Fruit fly (Drosophila melanogaster) whole organism, prepupa: ENCODE results near the gene CG46281.

Experiments
- Blimp-1 ChIP-seq: fragments of 200-800 bp; sonication (Bioruptor generic); optimal IDR thresholded peaks from 3 replicates; lab custom pipeline; 2017; ENCODE audit warnings: missing biosample characterization, missing genetic modification characterization, mild to moderate bottlenecking, moderate library complexity, missing genetic modification reagents
- CG10631 ChIP-seq: fragments of 200-800 bp; sonication (Bioruptor generic); optimal IDR thresholded peaks from 2 replicates; lab custom pipeline; 2016; ENCODE audit warnings: missing biosample characterization, missing genetic modification characterization
- CG11294 ChIP-seq: fragments of 200-800 bp; sonication (Bioruptor generic); IDR thresholded peaks from 2 replicates; pipeline ENCODE4 v1.3.6; 2022; ENCODE audit warnings: missing biosample characterization, missing genetic modification characterization
- CG11902 ChIP-seq: fragments of 200-800 bp; sonication (Bioruptor generic); optimal IDR thresholded peaks from 3 replicates; lab custom pipeline; 2016; ENCODE audit warnings: missing biosample characterization, missing genetic modification characterization
- CG15336 ChIP-seq: fragments of 200-800 bp; sonication (Bioruptor generic); IDR thresholded peaks from 2 replicates; pipeline ENCODE4 v1.3.6; 2022; ENCODE audit warnings: missing biosample characterization, missing genetic modification characterization
- CG32006 ChIP-seq: fragments of 200-800 bp; sonication (Bioruptor generic); optimal IDR thresholded peaks from 3 replicates; lab custom pipeline; 2017; ENCODE audit warnings: missing biosample characterization, mild to moderate bottlenecking, missing genetic modification characterization
- CG34406 ChIP-seq: fragments of 200-800 bp; sonication (Bioruptor generic); optimal IDR thresholded peaks from 3 replicates; lab custom pipeline; 2016; ENCODE audit warnings: missing biosample characterization, missing genetic modification characterization
- CG3919 ChIP-seq: fragments of 200-800 bp; sonication (Bioruptor generic); optimal IDR thresholded peaks from 3 replicates; lab custom pipeline; 2016; ENCODE audit warnings: missing biosample characterization, missing genetic modification characterization
- CG4318 ChIP-seq: fragments of 200-800 bp; sonication (Bioruptor generic); optimal IDR thresholded peaks from 3 replicates; lab custom pipeline; 2017; ENCODE audit warnings: missing biosample characterization, mild to moderate bottlenecking, missing genetic modification characterization
- CG6163 ChIP-seq: fragments of 200-800 bp; sonication (Bioruptor generic); IDR thresholded peaks from 3 replicates; pipeline ENCODE4 v1.3.6; 2022; ENCODE audit warnings: missing biosample characterization, missing genetic modification characterization
- CG6808 ChIP-seq: fragments of 200-800 bp; sonication (Bioruptor generic); optimal IDR thresholded peaks from 3 replicates; lab custom pipeline; 2017; ENCODE audit warnings: missing biosample characterization, missing genetic modification characterization, mild to moderate bottlenecking, moderate library complexity, missing genetic modification reagents
- CG6854 ChIP-seq: fragments of 200-800 bp; sonication (Bioruptor generic); optimal IDR thresholded peaks from 2 replicates; lab custom pipeline; 2017; ENCODE audit warnings: missing biosample characterization, mild to moderate bottlenecking, missing genetic modification characterization
- CG8119 ChIP-seq: fragments of 200-800 bp; sonication (Bioruptor generic); IDR thresholded peaks from 3 replicates; pipeline ENCODE4 v1.3.6; 2022; ENCODE audit warnings: missing biosample characterization, missing genetic modification characterization
- Eip75B ChIP-seq: fragments of 200-800 bp; sonication (Bioruptor generic); optimal IDR thresholded peaks from 3 replicates; lab custom pipeline; 2016; ENCODE audit warnings: missing biosample characterization, missing genetic modification characterization
- Eip78C ChIP-seq: fragments of 200-800 bp; sonication (Bioruptor generic); peaks from one replicate; lab custom pipeline; 2016; ENCODE audit warnings: missing biosample characterization, missing genetic modification characterization
- Ets21C ChIP-seq: fragments of 200-800 bp; sonication (Bioruptor generic); optimal IDR thresholded peaks from 3 replicates; lab custom pipeline; 2016; ENCODE audit warnings: missing biosample characterization, missing genetic modification characterization
- Ets96B ChIP-seq: fragments of 200-800 bp; optimal IDR thresholded peaks from 2 replicates; lab custom pipeline; 2019; ENCODE audit warnings: missing biosample characterization, mild to moderate bottlenecking, missing genetic modification characterization, moderate library complexity
- Gug ChIP-seq: fragments of 200-800 bp; sonication (Bioruptor generic); IDR thresholded peaks from 2 replicates; pipeline ENCODE4 v1.3.6; 2022; ENCODE audit warnings: missing biosample characterization, missing genetic modification characterization
- Hr4 ChIP-seq: fragments of 200-800 bp; sonication (Bioruptor generic); optimal IDR thresholded peaks from 3 replicates; lab custom pipeline; 2016; ENCODE audit warnings: missing biosample characterization, missing genetic modification characterization
- Lpt ChIP-seq: fragments of 200-800 bp; sonication (Bioruptor generic); optimal IDR thresholded peaks from 3 replicates; lab custom pipeline; 2016; ENCODE audit warnings: missing biosample characterization, missing genetic modification characterization
- OdsH ChIP-seq: fragments of 200-800 bp; sonication (Bioruptor generic); optimal IDR thresholded peaks from 3 replicates; lab custom pipeline; 2016; ENCODE audit warnings: missing biosample characterization, missing genetic modification characterization
- Smox ChIP-seq: fragments of 200-800 bp; sonication (Bioruptor generic); optimal IDR thresholded peaks from 3 replicates; lab custom pipeline; 2016; ENCODE audit warnings: missing biosample characterization, missing genetic modification characterization
- Sox14 ChIP-seq: fragments of 200-800 bp; sonication (Bioruptor generic); optimal IDR thresholded peaks from 3 replicates; lab custom pipeline; 2016; ENCODE audit warnings: missing biosample characterization, missing genetic modification characterization
- Sox15 ChIP-seq: fragments of 200-800 bp; sonication (Bioruptor generic); optimal IDR thresholded peaks from 3 replicates; lab custom pipeline; 2016; ENCODE audit warnings: missing biosample characterization, missing genetic modification characterization
- achi ChIP-seq: fragments of 200-800 bp; sonication (Bioruptor generic); optimal IDR thresholded peaks from 3 replicates; lab custom pipeline; 2016; ENCODE audit warnings: missing biosample characterization, missing genetic modification characterization
- eg ChIP-seq: fragments of 200-800 bp; sonication (Bioruptor generic); IDR thresholded peaks from 3 replicates; pipeline ENCODE4 v1.3.6; 2022; ENCODE audit warnings: missing biosample characterization, missing genetic modification characterization
- fd59A ChIP-seq: fragments of 200-800 bp; sonication (Bioruptor generic); optimal IDR thresholded peaks from 2 replicates; lab custom pipeline; 2017; ENCODE audit warnings: missing biosample characterization, mild to moderate bottlenecking, missing genetic modification characterization, missing genetic modification reagents
- fd85E ChIP-seq: fragments of 200-800 bp; sonication (Bioruptor generic); optimal IDR thresholded peaks from 3 replicates; lab custom pipeline; 2016; ENCODE audit warnings: missing biosample characterization, missing genetic modification characterization
- pdm3 ChIP-seq: fragments of 200-800 bp; sonication (Bioruptor generic); optimal IDR thresholded peaks from 3 replicates; lab custom pipeline; 2016; ENCODE audit warnings: missing biosample characterization, missing genetic modification characterization
- salr ChIP-seq, 2 experiments: fragments of 200-800 bp; sonication (Bioruptor generic); optimal IDR thresholded peaks; 3 replicates each; lab custom pipeline; 2016 to 2018; ENCODE audit warnings: missing biosample characterization in 2 of 2, missing genetic modification characterization in 2 of 2, mild to moderate bottlenecking in 1 of 2
- spab ChIP-seq: fragments of 200-800 bp; sonication (Bioruptor generic); optimal IDR thresholded peaks from 2 replicates; lab custom pipeline; 2017; ENCODE audit warnings: missing biosample characterization, mild to moderate bottlenecking, missing genetic modification characterization, missing genetic modification reagents
- svp ChIP-seq: fragments of 200-800 bp; sonication (Bioruptor generic); peaks from one replicate; lab custom pipeline; 2016; ENCODE audit warnings: missing biosample characterization, missing genetic modification characterization
- topi ChIP-seq: fragments of 200-800 bp; sonication (Bioruptor generic); optimal IDR thresholded peaks from 3 replicates; lab custom pipeline; 2016; ENCODE audit warnings: missing biosample characterization, missing genetic modification characterization

The CG46281 gene

DNA sequence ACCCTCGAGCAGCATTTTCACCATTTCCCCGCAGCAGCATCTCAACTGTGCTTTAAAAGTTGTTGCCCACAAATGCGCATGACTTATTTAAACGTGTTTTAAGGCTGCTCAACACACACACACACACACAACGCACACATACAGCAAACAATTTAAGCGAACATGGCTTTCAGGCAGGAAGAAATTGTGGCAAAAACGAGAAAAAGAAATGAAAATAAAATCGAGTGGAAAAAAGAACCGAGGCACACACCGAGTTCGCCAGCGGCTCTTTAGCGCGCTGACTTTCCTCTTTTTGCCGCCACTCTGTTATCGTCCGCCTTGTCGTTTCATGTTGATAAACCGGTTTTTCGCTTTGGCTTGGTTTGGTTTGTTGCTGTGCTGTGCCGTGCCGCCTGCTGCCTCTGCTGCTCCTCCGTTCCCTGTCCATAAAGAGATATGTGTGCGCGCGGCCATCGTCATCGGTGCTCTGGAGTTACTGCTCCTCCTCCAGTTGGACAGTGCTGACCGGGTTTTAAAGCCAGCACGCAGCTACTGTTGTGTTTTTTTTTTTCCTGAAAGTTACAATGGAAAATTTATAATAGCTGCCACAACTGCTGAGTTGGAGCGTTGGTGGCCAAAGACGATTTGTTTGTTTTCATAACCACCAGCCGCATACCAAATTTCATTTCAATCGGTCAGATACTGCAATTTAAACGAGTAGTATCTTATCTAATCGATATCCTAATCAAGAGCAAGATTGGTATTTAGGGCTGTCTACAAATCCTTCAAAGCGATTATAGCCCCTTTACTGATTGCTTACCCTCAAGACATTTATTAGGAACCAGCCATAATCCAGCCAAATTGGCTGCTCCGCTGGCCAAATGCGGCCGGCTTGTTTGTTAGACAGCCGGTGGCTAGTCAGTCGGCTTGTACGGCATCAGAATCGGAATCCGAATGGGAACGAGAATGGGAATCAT is 14.0 kb downstream of the CG46281 start (continued):
- TF ChIP-seq CG6808 (GFP tag; lab: Kevin White, UChicago) (peak; percentile 42), Hr4 (GFP tag; lab: Kevin White, UChicago) (no peak), achi (GFP tag; lab: Kevin White, UChicago) (no peak), CG11902 (GFP tag; lab: Kevin White, UChicago) (no peak), Ets21C (GFP tag; lab: Kevin White, UChicago) (no peak), CG10631 (GFP tag; lab: Kevin White, UChicago) (peak; percentile 74), Gug (GFP tag; lab: Robert Waterston, UW) (no peak), Ets96B (tag; lab: Kevin White, UChicago) (peak; percentile 14), eg (0 out of 3 replicates have a peak, but pooled peaks have one; percentile 5), OdsH (GFP tag; lab: Kevin White, UChicago) (peak; percentile 6)

DNA sequence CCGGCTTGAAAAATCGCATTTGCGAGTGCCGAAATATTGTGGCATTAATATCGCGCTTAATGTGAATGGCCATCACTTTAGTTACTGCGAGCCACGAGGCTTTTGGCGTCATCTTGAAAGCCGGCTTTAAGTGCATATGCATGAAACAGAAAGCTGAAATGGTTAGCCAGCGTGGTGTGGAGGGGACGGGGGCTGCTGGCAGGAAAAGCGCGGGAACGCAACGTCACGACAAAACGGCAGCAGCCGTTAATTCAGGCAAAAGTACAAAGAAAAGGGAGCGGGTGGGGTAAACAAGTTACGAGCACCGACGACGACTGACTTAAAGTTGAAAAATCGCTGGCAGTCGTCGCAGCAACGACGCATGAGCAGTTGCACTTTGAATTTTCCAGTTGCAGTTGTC is 14.7 kb downstream of the CG46281 start:
- TF ChIP-seq Sox14 (GFP tag; lab: Kevin White, UChicago) (peak; percentile 3), Lpt (GFP tag; lab: Kevin White, UChicago) (no peak), eg (0 out of 3 replicates have a peak, but pooled peaks have one; percentile 23), Sox15 (GFP tag; lab: Kevin White, UChicago) (no peak), CG4318 (GFP tag; lab: Kevin White, UChicago) (no peak), Blimp-1 (GFP tag; lab: Kevin White, UChicago) (peak; percentile 84), CG6854 (peak; percentile 4), Eip75B (no peak), CG34406 (GFP tag; lab: Kevin White, UChicago) (no peak), CG15336 (GFP tag; lab: Robert Waterston, UW) (no peak)
- TF ChIP-seq, all 60 proteins: peak for 4

DNA sequence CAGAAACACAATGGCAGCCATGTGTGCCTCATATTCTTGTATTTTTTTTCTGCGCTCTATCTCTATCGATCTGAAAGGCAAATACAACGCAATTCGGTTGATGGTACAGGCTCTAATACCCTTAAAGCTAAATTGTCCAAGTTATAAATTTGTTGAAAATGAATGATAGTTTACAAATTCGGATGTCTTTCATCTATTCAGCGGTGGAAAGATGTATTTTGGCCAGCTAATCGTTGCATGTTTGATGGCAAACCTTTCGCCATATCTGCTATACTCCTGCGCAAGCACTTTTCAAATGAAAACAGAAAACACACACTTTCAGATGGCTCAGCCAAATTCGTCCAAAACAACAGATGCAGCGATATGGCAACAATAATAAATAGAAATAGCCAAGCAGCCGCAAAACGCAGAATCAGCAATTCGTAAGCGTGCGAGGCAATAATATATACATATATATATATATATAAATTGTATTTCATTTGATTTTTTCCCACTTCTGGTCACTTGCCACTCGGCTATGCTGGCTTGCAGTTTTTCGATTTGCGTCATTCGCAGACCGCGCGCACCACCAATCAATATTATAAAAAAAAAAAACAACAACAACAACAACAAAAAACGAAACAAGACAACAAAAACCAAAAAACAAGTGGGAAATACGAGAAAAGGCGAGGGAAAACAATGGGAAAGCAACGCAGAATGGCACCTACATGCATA is 15.8 kb downstream of the CG46281 start:
- TF ChIP-seq svp (no peak), Eip78C (no peak), CG8119 (GFP tag; lab: Robert Waterston, UW) (0 out of 3 replicates have a peak, but pooled peaks have one; percentile 18), spab (GFP tag; lab: Kevin White, UChicago) (no peak), CG32006 (GFP tag; lab: Kevin White, UChicago) (peak; percentile 55), CG15336 (GFP tag; lab: Robert Waterston, UW) (peak; percentile 51), Sox14 (GFP tag; lab: Kevin White, UChicago) (no peak), CG11294 (GFP tag; lab: Robert Waterston, UW) (peak; percentile 45; the same call in 1 of the 2 replicates), CG11902 (GFP tag; lab: Kevin White, UChicago) (no peak), CG6163 (GFP tag; lab: Robert Waterston, UW) (peak; percentile 41; the same call in 2 of the 3 replicates), CG34406 (GFP tag; lab: Kevin White, UChicago) (no peak), fd85E (GFP tag; lab: Kevin White, UChicago) (no peak), Hr4 (GFP tag; lab: Kevin White, UChicago) (peak; percentile 43), salr (GFP tag; optimal IDR thresholded peaks at IDR 0.05; lab: Kevin White, UChicago) (no peak), topi (no peak), eg (peak; percentile 54)

DNA sequence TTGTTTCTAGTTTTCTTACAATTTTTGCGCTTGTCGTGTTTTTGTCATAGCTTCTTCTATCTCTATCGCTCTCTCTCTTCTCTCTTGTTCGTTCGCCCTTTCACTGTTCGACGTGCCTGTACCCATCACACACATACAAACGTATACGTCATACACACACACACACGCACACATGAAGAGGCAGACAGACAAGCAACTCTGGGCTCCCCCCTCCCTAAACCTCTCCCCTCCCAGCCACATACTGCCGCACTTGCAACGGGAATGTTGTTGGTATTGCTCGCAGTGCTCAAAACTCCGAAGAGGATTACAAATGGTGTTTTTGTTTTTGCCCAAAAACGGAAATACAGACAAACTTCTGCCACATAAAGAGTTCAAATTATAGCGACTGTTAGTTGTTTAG is 17.1 kb downstream of the CG46281 start:
- TF ChIP-seq CG6854: no peak
- no peak for TF ChIP-seq Smox (GFP tag; lab: Kevin White, UChicago)
- no peak for TF ChIP-seq CG10631 (GFP tag; lab: Kevin White, UChicago)
- no peak for TF ChIP-seq pdm3 (GFP tag; lab: Kevin White, UChicago)
- no peak for TF ChIP-seq fd59A (GFP tag; lab: Kevin White, UChicago)
- TF ChIP-seq CG6163 (GFP tag; lab: Robert Waterston, UW): peak; percentile 59
- no peak for TF ChIP-seq CG3919 (GFP tag; lab: Kevin White, UChicago)
